Fruit fly (Drosophila melanogaster): ENCODE measurements around the gene subdued.

subdued gene

dm6 chr3R:19627792-19628522 lies 14.6 kb downstream of the subdued start (continued):
- TF ChIP-seq run (tag; optimal IDR thresholded peaks at IDR 0.05) = no peak
- no peak for TF ChIP-seq CG13123 (GFP tag; optimal IDR thresholded peaks at IDR 0.05)
- no peak for TF ChIP-seq wek (GFP tag; optimal IDR thresholded peaks at IDR 0.05)
- no peak for TF ChIP-seq Myb (GFP tag; optimal IDR thresholded peaks at IDR 0.05)
- no peak for TF ChIP-seq bsh (GFP tag; optimal IDR thresholded peaks at IDR 0.05)
- no peak for TF ChIP-seq CG6854 (GFP tag; optimal IDR thresholded peaks at IDR 0.05)
- TF ChIP-seq CG7372 (GFP tag; IDR thresholded peaks at IDR 0.05) = 0 out of 2 replicates have a peak, but pooled peaks have one; percentile 21
- peak; percentile 54 for TF ChIP-seq CG4820 (GFP tag; optimal IDR thresholded peaks at IDR 0.05)
- TF ChIP-seq Sry-δ (GFP tag; optimal IDR thresholded peaks at IDR 0.05) = no peak
- no peak for TF ChIP-seq CG14667 (GFP tag; IDR thresholded peaks at IDR 0.05)
- TF ChIP-seq Scr (GFP tag; IDR thresholded peaks at IDR 0.05; ENCODE audit: partially characterized antibody) = no peak
- TF ChIP-seq CG34422 (GFP tag; IDR thresholded peaks at IDR 0.05) = no peak
- no peak for TF ChIP-seq pnt (GFP tag; optimal IDR thresholded peaks at IDR 0.05)
- peak; percentile 35 for TF ChIP-seq CG9437 (GFP tag; optimal IDR thresholded peaks at IDR 0.05)
- TF ChIP-seq CG1603 (tag; optimal IDR thresholded peaks at IDR 0.05) = no peak
- TF ChIP-seq Awh (GFP tag; IDR thresholded peaks at IDR 0.05) = no peak
- TF ChIP-seq pfk (GFP tag; optimal IDR thresholded peaks at IDR 0.05) = no peak
- peak; percentile 6 for TF ChIP-seq Sox102F (GFP tag; optimal IDR thresholded peaks at IDR 0.05)
- TF ChIP-seq yki (optimal IDR thresholded peaks at IDR 0.05) = no peak
- TF ChIP-seq CG17912 (GFP tag; optimal IDR thresholded peaks at IDR 0.05) = no peak
- TF ChIP-seq CG30431 (GFP tag; optimal IDR thresholded peaks at IDR 0.05) = peak; percentile 6
- no peak for TF ChIP-seq Ssrp (tag; optimal IDR thresholded peaks at IDR 0.05)
- no peak for TF ChIP-seq CG2875 (GFP tag; optimal IDR thresholded peaks at IDR 0.05)
- TF ChIP-seq CG1024 (GFP tag; IDR thresholded peaks at IDR 0.05) = no peak
- TF ChIP-seq tna (GFP tag; IDR thresholded peaks at IDR 0.05; ENCODE audit: partially characterized antibody) = no peak
- TF ChIP-seq CG9817 (tag; optimal IDR thresholded peaks at IDR 0.05) = no peak
- no peak for TF ChIP-seq CG2129 (GFP tag; IDR thresholded peaks at IDR 0.05; ENCODE audit: partially characterized antibody)
- TF ChIP-seq seq (GFP tag; IDR thresholded peaks at IDR 0.05) = no peak
- no peak for TF ChIP-seq exex (tag; optimal IDR thresholded peaks at IDR 0.05)
- no peak for TF ChIP-seq toy (GFP tag; IDR thresholded peaks at IDR 0.05)
- no peak for TF ChIP-seq CG32772 (GFP tag; IDR thresholded peaks at IDR 0.05)
- TF ChIP-seq slbo (GFP tag; IDR thresholded peaks at IDR 0.05) = no peak
- no peak for TF ChIP-seq MESR4 (GFP tag; optimal IDR thresholded peaks at IDR 0.05)
- TF ChIP-seq BEAF-32 (GFP tag; optimal IDR thresholded peaks at IDR 0.05) = no peak
- no peak for TF ChIP-seq zen2 (GFP tag; IDR thresholded peaks at IDR 0.05; ENCODE audit: partially characterized antibody)
- TF ChIP-seq Spps (tag; optimal IDR thresholded peaks at IDR 0.05) = peak; percentile 2
- TF ChIP-seq ATbp (GFP tag; optimal IDR thresholded peaks at IDR 0.05) = no peak
- TF ChIP-seq CG17186 (GFP tag; optimal IDR thresholded peaks at IDR 0.05) = no peak
- no peak for TF ChIP-seq E2f1 (GFP tag; IDR thresholded peaks at IDR 0.05)
- peak; percentile 77 for TF ChIP-seq CG2678 (tag; optimal IDR thresholded peaks at IDR 0.05)
- TF ChIP-seq ssp (GFP tag; IDR thresholded peaks at IDR 0.05) = no peak
- TF ChIP-seq CG14441 (GFP tag; IDR thresholded peaks at IDR 0.05) = no peak
- TF ChIP-seq CG5953 (GFP tag; IDR thresholded peaks at IDR 0.05) = no peak
- TF ChIP-seq Elba2 (GFP tag; optimal IDR thresholded peaks at IDR 0.05) = no peak
- no peak for TF ChIP-seq CG10462 (GFP tag; optimal IDR thresholded peaks at IDR 0.05)
- peak; percentile 5 for TF ChIP-seq Oli (tag; optimal IDR thresholded peaks at IDR 0.05)
- no peak for TF ChIP-seq disco-r (GFP tag; optimal IDR thresholded peaks at IDR 0.05)
- TF ChIP-seq CG17568 (GFP tag; optimal IDR thresholded peaks at IDR 0.05) = no peak
- peak; percentile 4 for TF ChIP-seq CG15269 (tag; optimal IDR thresholded peaks at IDR 0.05)
- TF ChIP-seq CG32532 (GFP tag; IDR thresholded peaks at IDR 0.05) = peak; percentile 54; the same call in 1 of the 2 replicates

Measured in whole organism, embryonic.